Fruit fly (Drosophila melanogaster) whole organism, embryonic: ENCODE data around the gene CG10793.
A peak's percentile ranks its signal among the peaks of the same experiment; 100 is the strongest.

Experiments used
- CG10147 ChIP-seq: fragments of 200-800 bp; sonication (Bioruptor generic); optimal IDR thresholded peaks from 2 replicates; lab custom pipeline; 2019; ENCODE audit warnings: missing biosample characterization, mild to moderate bottlenecking, missing genetic modification characterization, moderate library complexity
- CG10979 ChIP-seq: fragments of 200-800 bp; sonication (Bioruptor generic); optimal IDR thresholded peaks from 2 replicates; lab custom pipeline; 2018; ENCODE audit warnings: missing biosample characterization, mild to moderate bottlenecking, missing genetic modification characterization, moderate library complexity
- CG12219 ChIP-seq: fragments of 200-800 bp; sonication (Bioruptor generic); optimal IDR thresholded peaks from 3 replicates; lab custom pipeline; 2018; ENCODE audit warnings: missing biosample characterization, mild to moderate bottlenecking, missing genetic modification characterization
- CG12391 ChIP-seq: fragments of 200-800 bp; sonication (Bioruptor generic); optimal IDR thresholded peaks from 3 replicates; lab custom pipeline; 2018; ENCODE audit warnings: missing biosample characterization, mild to moderate bottlenecking, missing genetic modification characterization, moderate library complexity
- CG14014 ChIP-seq: fragments of 200-800 bp; sonication (Bioruptor generic); IDR thresholded peaks from 2 replicates; pipeline ENCODE4 v1.3.6; 2022; ENCODE audit warnings: missing biosample characterization, missing genetic modification characterization
- CG14441 ChIP-seq: fragments of 200-800 bp; sonication (Bioruptor generic); IDR thresholded peaks from 2 replicates; pipeline ENCODE4 v1.3.6; 2022; ENCODE audit warnings: missing biosample characterization, missing genetic modification characterization
- CG14965 ChIP-seq: fragments of 200-800 bp; sonication (Bioruptor generic); optimal IDR thresholded peaks from 2 replicates; lab custom pipeline; 2016; ENCODE audit warnings: missing biosample characterization, missing genetic modification characterization, borderline replicate concordance
- CG15696 ChIP-seq: fragments of 200-800 bp; sonication (Bioruptor generic); optimal IDR thresholded peaks from 2 replicates; lab custom pipeline; 2019; ENCODE audit warnings: missing biosample characterization, mild to moderate bottlenecking, missing genetic modification characterization, moderate library complexity
- CG16815 ChIP-seq: fragments of 200-800 bp; sonication (Bioruptor generic); optimal IDR thresholded peaks from 3 replicates; lab custom pipeline; 2017; ENCODE audit warnings: missing biosample characterization, mild to moderate bottlenecking, missing genetic modification characterization
- CG18262 ChIP-seq: fragments of 200-800 bp; optimal IDR thresholded peaks from 3 replicates; lab custom pipeline; 2019; ENCODE audit warnings: missing biosample characterization, mild to moderate bottlenecking, missing genetic modification characterization, moderate library complexity
- CG2712 ChIP-seq: fragments of 200-800 bp; optimal IDR thresholded peaks from 3 replicates; lab custom pipeline; 2019; ENCODE audit warnings: missing biosample characterization, mild to moderate bottlenecking, missing genetic modification characterization, moderate library complexity
- CG33557 ChIP-seq: fragments of 200-800 bp; sonication (Bioruptor generic); optimal IDR thresholded peaks from 2 replicates; lab custom pipeline; 2019; ENCODE audit warnings: missing biosample characterization, mild to moderate bottlenecking, missing genetic modification characterization, moderate library complexity
- CG5180 ChIP-seq: fragments of 200-800 bp; sonication (Bioruptor generic); optimal IDR thresholded peaks from 3 replicates; lab custom pipeline; 2017; ENCODE audit warnings: missing biosample characterization, missing genetic modification characterization, mild to moderate bottlenecking, moderate library complexity, missing genetic modification reagents
- CG6683 ChIP-seq: fragments of 200-800 bp; sonication (Bioruptor generic); optimal IDR thresholded peaks from 2 replicates; lab custom pipeline; 2017; ENCODE audit warnings: missing biosample characterization, mild to moderate bottlenecking, missing genetic modification characterization, missing genetic modification reagents
- CG7786 ChIP-seq: fragments of 200-800 bp; sonication (Bioruptor generic); optimal IDR thresholded peaks from 2 replicates; lab custom pipeline; 2016; ENCODE audit warnings: missing biosample characterization, missing genetic modification characterization
- CG9727 ChIP-seq: fragments of 200-800 bp; sonication (Bioruptor generic); optimal IDR thresholded peaks from 3 replicates; lab custom pipeline; 2017; ENCODE audit warnings: missing biosample characterization, mild to moderate bottlenecking, missing genetic modification characterization
- D19B ChIP-seq: fragments of 200-800 bp; sonication (Bioruptor generic); optimal IDR thresholded peaks from 2 replicates; lab custom pipeline; 2017; ENCODE audit warnings: missing biosample characterization, mild to moderate bottlenecking, missing genetic modification characterization
- E2f2 ChIP-seq: fragments of 200-800 bp; sonication (Bioruptor generic); IDR thresholded peaks from 2 replicates; pipeline ENCODE4 v1.3.6; 2022; ENCODE audit warnings: missing biosample characterization, missing genetic modification characterization
- Ets65A ChIP-seq: fragments of 200-800 bp; sonication (Bioruptor generic); peaks from one replicate; lab custom pipeline; 2016; ENCODE audit warnings: missing biosample characterization, missing genetic modification characterization
- Six4 ChIP-seq: fragments of 200-800 bp; sonication (Bioruptor generic); optimal IDR thresholded peaks from 2 replicates; lab custom pipeline; 2016; ENCODE audit warnings: missing biosample characterization, missing genetic modification characterization
- Sry-β ChIP-seq: fragments of 200-800 bp; sonication (Bioruptor generic); optimal IDR thresholded peaks from 2 replicates; lab custom pipeline; 2018; ENCODE audit warnings: missing biosample characterization, mild to moderate bottlenecking, missing genetic modification characterization, moderate library complexity
- Xrp1 ChIP-seq: fragments of 200-800 bp; sonication (Bioruptor generic); IDR thresholded peaks from 2 replicates; pipeline ENCODE4 v1.3.6; 2022; ENCODE audit warnings: missing biosample characterization, missing genetic modification characterization
- abd-A ChIP-seq: fragments of 200-800 bp; sonication (Bioruptor generic); optimal IDR thresholded peaks from 3 replicates; lab custom pipeline; 2019; ENCODE audit warnings: missing biosample characterization, mild to moderate bottlenecking, missing genetic modification characterization, moderate library complexity
- aop ChIP-seq: fragments of 200-800 bp; sonication (Bioruptor generic); IDR thresholded peaks from 2 replicates; pipeline ENCODE4 v1.3.6; 2022; ENCODE audit warnings: missing biosample characterization, missing genetic modification characterization
- corto ChIP-seq: fragments of 200-800 bp; sonication (Bioruptor generic); optimal IDR thresholded peaks from 2 replicates; lab custom pipeline; 2016; ENCODE audit warnings: missing biosample characterization, mild to moderate bottlenecking, missing genetic modification characterization, moderate library complexity
- crol ChIP-seq: fragments of 200-800 bp; sonication (Bioruptor generic); IDR thresholded peaks from 2 replicates; pipeline ENCODE4 v1.3.6; 2022; ENCODE audit warnings: missing biosample characterization, missing genetic modification characterization
- dmrt11E ChIP-seq: fragments of 200-800 bp; sonication (Bioruptor generic); optimal IDR thresholded peaks from 3 replicates; lab custom pipeline; 2018; ENCODE audit warnings: missing biosample characterization, mild to moderate bottlenecking, missing genetic modification characterization, moderate library complexity
- gem ChIP-seq: fragments of 200-800 bp; sonication (Bioruptor generic); optimal IDR thresholded peaks from 2 replicates; lab custom pipeline; 2019; ENCODE audit warnings: missing biosample characterization, mild to moderate bottlenecking, missing genetic modification characterization, moderate library complexity
- grau ChIP-seq: fragments of 200-800 bp; optimal IDR thresholded peaks from 3 replicates; lab custom pipeline; 2019; ENCODE audit warnings: missing biosample characterization, mild to moderate bottlenecking, missing genetic modification characterization, moderate library complexity
- gsb ChIP-seq: fragments of 200-800 bp; sonication (Bioruptor generic); IDR thresholded peaks from 2 replicates; pipeline ENCODE4 v1.3.6; 2022; ENCODE audit warnings: missing biosample characterization, missing genetic modification characterization
- insv ChIP-seq, 2 experiments: fragments of 200-800 bp; sonication (Bioruptor generic); optimal IDR thresholded peaks; 3 replicates each; lab custom pipeline; 2016 to 2018; ENCODE audit warnings: missing biosample characterization in 2 of 2, missing genetic modification characterization in 2 of 2
- lbe ChIP-seq: fragments of 200-800 bp; sonication (Bioruptor generic); optimal IDR thresholded peaks from 2 replicates; lab custom pipeline; 2016; ENCODE audit warnings: missing biosample characterization, mild to moderate bottlenecking, missing genetic modification characterization
- lola ChIP-seq, 3 experiments: fragments of >200 bp in 2 of 3; fragments of 200-800 bp in 1 of 3; sonication (Bioruptor generic) in 1 of 3; optimal IDR thresholded peaks; 2 replicates each; lab custom pipeline; 2017 to 2019; ENCODE audit warnings: missing biosample characterization in 3 of 3, missing genetic modification characterization in 3 of 3, mild to moderate bottlenecking in 1 of 3, moderate library complexity in 1 of 3
- mam ChIP-seq: fragments of 200-800 bp; sonication (Bioruptor generic); optimal IDR thresholded peaks from 3 replicates; lab custom pipeline; 2016; ENCODE audit warnings: missing biosample characterization, missing genetic modification characterization
- nom ChIP-seq: fragments of 200-800 bp; sonication (Bioruptor generic); optimal IDR thresholded peaks from 2 replicates; lab custom pipeline; 2017; ENCODE audit warnings: missing biosample characterization, missing genetic modification characterization, mild to moderate bottlenecking, moderate library complexity, missing genetic modification reagents
- peb ChIP-seq: fragments of 200-800 bp; sonication (Bioruptor generic); IDR thresholded peaks from 2 replicates; pipeline ENCODE4 v1.3.6; 2022; ENCODE audit warnings: missing biosample characterization, missing genetic modification characterization
- pfk ChIP-seq: fragments of 200-800 bp; sonication (Bioruptor generic); optimal IDR thresholded peaks from 2 replicates; lab custom pipeline; 2018; ENCODE audit warnings: missing biosample characterization, mild to moderate bottlenecking, missing genetic modification characterization, moderate library complexity
- phol ChIP-seq: fragments of 200-800 bp; sonication (Bioruptor generic); optimal IDR thresholded peaks from 3 replicates; lab custom pipeline; 2018; ENCODE audit warnings: missing biosample characterization, mild to moderate bottlenecking, missing genetic modification characterization, moderate library complexity
- pros ChIP-seq: fragments of 200-800 bp; sonication (Bioruptor generic); optimal IDR thresholded peaks from 3 replicates; lab custom pipeline; 2019; ENCODE audit warnings: missing biosample characterization, mild to moderate bottlenecking, missing genetic modification characterization, moderate library complexity
- row ChIP-seq: fragments of 200-800 bp; sonication (Bioruptor generic); IDR thresholded peaks from 3 replicates; pipeline ENCODE4 v1.3.6; 2022; ENCODE audit warnings: missing biosample characterization, missing genetic modification characterization
- sens ChIP-seq: fragments of 200-800 bp; sonication (Bioruptor generic); peaks from one replicate; lab custom pipeline; 2016; ENCODE audit warnings: missing biosample characterization, missing genetic modification characterization
- slou ChIP-seq: fragments of 200-800 bp; sonication (Bioruptor generic); optimal IDR thresholded peaks from 3 replicates; lab custom pipeline; 2016; ENCODE audit warnings: missing biosample characterization, missing genetic modification characterization
- sqz ChIP-seq: fragments of 200-800 bp; sonication (Bioruptor generic); optimal IDR thresholded peaks from 3 replicates; lab custom pipeline; 2018; ENCODE audit warnings: missing biosample characterization, mild to moderate bottlenecking, missing genetic modification characterization
- twi ChIP-seq: fragments of 200-800 bp; optimal IDR thresholded peaks from 2 replicates; lab custom pipeline; 2019; ENCODE audit warnings: missing biosample characterization, mild to moderate bottlenecking, missing genetic modification characterization, moderate library complexity
- zen2 ChIP-seq: fragments of 200-800 bp; sonication (Bioruptor generic); IDR thresholded peaks from 3 replicates; pipeline ENCODE4 v1.3.6; 2022; ENCODE audit warnings: missing biosample characterization, missing genetic modification characterization; ENCODE audit not compliant: partially characterized antibody

The CG10793 gene

dm6 chrX:3346643-3347109, 30.5 kb upstream of the CG10793 start:
- TF ChIP-seq lbe (GFP tag; lab: Kevin White, UChicago) (peak; percentile 75), Six4 (GFP tag; lab: Kevin White, UChicago) (no peak), nom (GFP tag; lab: Kevin White, UChicago) (peak; percentile 94), peb (no peak), corto (GFP tag; lab: Kevin White, UChicago) (peak; percentile 10)

dm6 chrX:3344439-3345308, 28.5 kb upstream of the CG10793 start:
- no peak for TF ChIP-seq aop (GFP tag; lab: Robert Waterston, UW)
- TF ChIP-seq D19B (GFP tag; lab: Kevin White, UChicago), result no peak
- TF ChIP-seq CG18262 (tag; lab: Kevin White, UChicago), result peak; percentile 57
- peak; percentile 41 for TF ChIP-seq sqz
- peak; percentile 20 for TF ChIP-seq CG12391
- peak; percentile 56 for TF ChIP-seq CG15696 (tag; lab: Kevin White, UChicago)
- no peak for TF ChIP-seq CG14441 (GFP tag; lab: Robert Waterston, UW)
- no peak for TF ChIP-seq CG7786 (GFP tag; lab: Kevin White, UChicago)
- TF ChIP-seq pfk (GFP tag; lab: Kevin White, UChicago), result no peak
- no peak for TF ChIP-seq CG10147
- no peak for TF ChIP-seq CG12219 (GFP tag; lab: Kevin White, UChicago)
- no peak for TF ChIP-seq CG14965 (GFP tag; lab: Kevin White, UChicago)
- peak; percentile 91 for TF ChIP-seq grau (tag; lab: Kevin White, UChicago)
- no peak for TF ChIP-seq CG5180 (GFP tag; lab: Kevin White, UChicago)
- no peak for TF ChIP-seq E2f2 (GFP tag; lab: Robert Waterston, UW)
- peak; percentile 76 for TF ChIP-seq twi (tag; lab: Kevin White, UChicago)
- TF ChIP-seq crol (GFP tag; lab: Robert Waterston, UW), result peak; percentile 90
- no peak for TF ChIP-seq CG6683 (GFP tag; lab: Kevin White, UChicago)
- peak; percentile 49 for TF ChIP-seq CG2712
- TF ChIP-seq mam (GFP tag; lab: Kevin White, UChicago), result no peak
- peak; percentile 67 for TF ChIP-seq sens (GFP tag; lab: Kevin White, UChicago)
- peak; percentile 28 for TF ChIP-seq gem
- TF ChIP-seq CG10979 (tag; lab: Kevin White, UChicago), result peak; percentile 44
- peak; percentile 38; the same call in 2 of the 3 replicates for TF ChIP-seq row
- no peak for TF ChIP-seq slou (GFP tag; lab: Kevin White, UChicago)
- no peak for TF ChIP-seq Sry-β
- TF ChIP-seq dmrt11E, result peak; percentile 75
- TF ChIP-seq phol (tag; lab: Kevin White, UChicago), result peak; percentile 7
- peak; percentile 37; the same call in 1 of the 2 replicates for TF ChIP-seq Xrp1 (GFP tag; lab: Robert Waterston, UW)
- peak; percentile 69 for TF ChIP-seq pros (GFP tag; lab: Kevin White, UChicago)
- TF ChIP-seq CG33557 (GFP tag; lab: Kevin White, UChicago), result peak; percentile 18
- TF ChIP-seq zen2 (GFP tag; lab: Robert Waterston, UW), result no peak
- TF ChIP-seq lola (GFP tag; optimal IDR thresholded peaks at IDR 0.05; lab: Kevin White, UChicago), result peak in 1 of 3 experiments; percentile 65
- no peak for TF ChIP-seq abd-A (tag; lab: Kevin White, UChicago)
- no peak for TF ChIP-seq gsb
- TF ChIP-seq CG14014, result no peak
- no peak for TF ChIP-seq Ets65A (GFP tag; lab: Kevin White, UChicago)
- peak; percentile 16 for TF ChIP-seq CG16815
- TF ChIP-seq insv (GFP tag; optimal IDR thresholded peaks at IDR 0.05; lab: Kevin White, UChicago), result peak in 1 of 2 experiments; percentile 83
- peak; percentile 9 for TF ChIP-seq CG9727 (GFP tag; lab: Kevin White, UChicago)
